Worm (Caenorhabditis elegans) whole organism, L4/young adult: Measurements from ENCODE around the gene C17G10.13.

Experiments used
- W03F9.2 ChIP-seq: fragments of 150-350 bp; optimal IDR thresholded peaks from 2 replicates; lab custom pipeline; 2014; ENCODE audit warnings: missing biosample characterization, missing genetic modification characterization
- dao-5 ChIP-seq: sonication (generic microtip); optimal IDR thresholded peaks from 2 replicates; lab custom pipeline; 2016; ENCODE audit warnings: missing genotype, missing genetic modification characterization, moderate library complexity, missing compliant biosample characterization
- him-1 ChIP-seq: sonication (generic microtip); optimal IDR thresholded peaks from 2 replicates; lab custom pipeline; 2016; ENCODE audit warnings: missing genotype, missing genetic modification reagents, missing genetic modification characterization, missing compliant biosample characterization

The C17G10.13 gene

ce11 chrII:5570272-5570671 is 19.3 kb downstream of the C17G10.13 start, which contains the start of the genes C17C3.1 and C17C3.15:
TSS of gene C17C3.1 (plus strand) at chrII:5570572.
TSS of gene C17C3.15 (plus strand) at chrII:5570654.
- TF ChIP-seq him-1 (tag; lab: Kevin White, UChicago) (no peak), W03F9.2 (tag; lab: Kevin White, UChicago) (no peak), dao-5 (tag; lab: Kevin White, UChicago) (no peak)

ce11 chrII:5565082-5565623 is 24.4 kb downstream of the C17G10.13 start:
- no peak for TF ChIP-seq dao-5 (tag; lab: Kevin White, UChicago)

DNA sequence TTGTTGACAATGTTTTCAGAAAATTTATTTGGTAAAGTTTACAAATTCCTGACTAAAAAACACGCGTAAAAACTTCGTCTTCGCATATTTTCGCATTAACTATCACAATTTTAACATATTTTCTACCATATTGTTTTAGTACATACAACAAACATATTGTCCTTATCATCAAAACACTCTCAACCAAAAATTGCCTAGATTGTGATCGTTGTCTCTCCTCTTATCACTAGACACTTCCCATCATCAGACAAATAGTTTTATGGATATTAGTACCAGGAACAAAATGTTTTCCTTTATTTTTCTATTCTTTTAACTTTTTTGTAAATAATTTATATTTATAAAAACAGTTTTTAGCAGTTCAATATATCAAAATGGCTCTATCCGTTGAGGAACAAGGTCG is 28.2 kb downstream of the C17G10.13 start, which contains the start of gene C17C3.3:
C17C3.3 (plus strand) TSS at position 346 of the 400 bp plus-strand sequence.
- TF ChIP-seq him-1 (tag; lab: Kevin White, UChicago) (no peak), dao-5 (tag; lab: Kevin White, UChicago) (no peak), W03F9.2 (tag; lab: Kevin White, UChicago) (no peak)

DNA sequence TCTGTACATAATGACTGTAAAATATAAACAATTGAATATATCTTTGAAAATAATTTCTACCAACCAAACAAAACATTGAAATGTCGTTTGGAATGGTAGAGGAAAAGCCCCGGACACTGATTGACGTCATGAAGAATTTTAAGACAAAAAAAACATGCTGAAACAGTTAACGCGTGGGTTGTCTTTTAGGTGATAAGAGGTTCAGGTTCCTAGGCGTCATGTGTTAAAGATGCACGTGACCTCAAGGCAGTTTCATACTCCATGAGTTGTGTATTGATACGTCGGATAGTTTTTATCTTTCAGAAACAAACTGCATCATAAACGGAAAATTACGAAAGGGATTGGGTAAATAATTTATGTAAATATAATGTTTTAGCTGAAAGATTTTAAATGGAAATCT is 32.5 kb downstream of the C17G10.13 start:
- TF ChIP-seq W03F9.2 (tag; lab: Kevin White, UChicago) (no peak), dao-5 (tag; lab: Kevin White, UChicago) (no peak), him-1 (tag; lab: Kevin White, UChicago) (no peak)

ce11 chrII:5556431-5556830 is 33.2 kb downstream of the C17G10.13 start, which contains the start of gene ins-11:
TSS of gene ins-11 (plus strand) at chrII:5556731.
- TF ChIP-seq him-1 (tag; lab: Kevin White, UChicago): no peak
- TF ChIP-seq dao-5 (tag; lab: Kevin White, UChicago): no peak
- TF ChIP-seq W03F9.2 (tag; lab: Kevin White, UChicago): no peak

ce11 chrII:5555522-5555921 is 34.1 kb downstream of the C17G10.13 start:
- TF ChIP-seq W03F9.2 (tag; lab: Kevin White, UChicago): no peak
- TF ChIP-seq him-1 (tag; lab: Kevin White, UChicago): no peak

ce11 chrII:5554788-5555187 is 34.8 kb downstream of the C17G10.13 start:
- TF ChIP-seq him-1 (tag; lab: Kevin White, UChicago): no peak
- no peak for TF ChIP-seq W03F9.2 (tag; lab: Kevin White, UChicago)
- TF ChIP-seq dao-5 (tag; lab: Kevin White, UChicago): no peak

ce11 chrII:5554317-5554716 is 35.3 kb downstream of the C17G10.13 start, which contains the start of gene ins-12:
TSS of gene ins-12 (plus strand) at chrII:5554617.
- TF ChIP-seq W03F9.2 (tag; lab: Kevin White, UChicago) (no peak), him-1 (tag; lab: Kevin White, UChicago) (no peak), dao-5 (tag; lab: Kevin White, UChicago) (no peak)

ce11 chrII:5553531-5553930 is 36.1 kb downstream of the C17G10.13 start:
- no peak for TF ChIP-seq dao-5 (tag; lab: Kevin White, UChicago)
- TF ChIP-seq him-1 (tag; lab: Kevin White, UChicago): no peak
- TF ChIP-seq W03F9.2 (tag; lab: Kevin White, UChicago): no peak

ce11 chrII:5551517-5551916 is 38.1 kb downstream of the C17G10.13 start, which contains the start of gene C17C3.5:
TSS of gene C17C3.5 (plus strand) at chrII:5551817.
- TF ChIP-seq W03F9.2 (tag; lab: Kevin White, UChicago) (no peak), dao-5 (tag; lab: Kevin White, UChicago) (no peak), him-1 (tag; lab: Kevin White, UChicago) (no peak)

ce11 chrII:5549746-5550145 is 39.8 kb downstream of the C17G10.13 start, which contains the start of gene C17C3.6:
TSS of gene C17C3.6 (plus strand) at chrII:5550046.
- no peak for TF ChIP-seq him-1 (tag; lab: Kevin White, UChicago)
- TF ChIP-seq dao-5 (tag; lab: Kevin White, UChicago): no peak
- TF ChIP-seq W03F9.2 (tag; lab: Kevin White, UChicago): no peak

DNA sequence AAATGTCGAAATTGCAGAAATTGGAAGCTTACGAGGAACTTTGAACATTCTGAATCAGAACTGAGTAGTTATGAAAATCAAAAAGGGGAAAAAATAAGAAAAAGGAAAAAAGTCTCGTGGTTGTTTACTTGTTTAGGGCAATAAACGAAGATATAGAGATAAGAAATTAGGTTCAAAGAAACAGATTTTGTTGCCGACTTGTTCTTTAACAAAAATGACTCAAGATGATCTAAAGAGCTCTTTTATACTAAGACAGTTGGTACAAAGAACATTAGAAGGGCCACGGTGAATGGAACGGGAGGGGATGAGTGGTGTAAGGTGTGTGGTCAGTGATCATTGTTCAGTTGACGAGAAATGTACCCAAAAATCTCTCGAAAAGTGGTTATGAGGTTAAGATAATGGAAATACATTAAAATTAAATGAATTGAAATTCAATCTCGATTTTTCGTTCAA is 42.1 kb downstream of the C17G10.13 start, which contains the start of gene acdh-2:
acdh-2 (minus strand) TSS at position 51 of the 453 bp plus-strand sequence.
- TF ChIP-seq him-1 (tag; lab: Kevin White, UChicago): no peak
- no peak for TF ChIP-seq dao-5 (tag; lab: Kevin White, UChicago)
- TF ChIP-seq W03F9.2 (tag; lab: Kevin White, UChicago): no peak

DNA sequence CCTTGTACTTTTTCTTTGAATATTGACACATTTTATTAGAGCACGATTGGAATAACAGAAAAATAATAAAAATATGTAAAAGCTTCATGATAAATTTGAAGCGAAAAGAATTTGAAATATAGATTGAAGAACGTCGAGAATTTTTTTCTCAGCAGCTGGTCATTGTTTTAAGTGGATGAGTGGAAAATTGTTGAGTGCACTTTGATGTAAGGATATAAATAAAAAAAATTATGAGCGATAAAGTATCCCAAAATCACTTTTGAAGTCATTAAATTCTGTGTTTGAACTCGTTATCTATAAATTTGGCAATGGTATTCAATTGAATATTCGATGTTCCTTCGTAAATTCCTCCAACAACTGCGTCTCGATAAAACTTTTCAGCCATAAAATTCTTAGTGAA is 44.8 kb downstream of the C17G10.13 start, which contains the start of gene ins-13:
ins-13 (minus strand) TSS at position 101 of the 400 bp plus-strand sequence.
- TF ChIP-seq him-1 (tag; lab: Kevin White, UChicago): no peak
- no peak for TF ChIP-seq dao-5 (tag; lab: Kevin White, UChicago)
- no peak for TF ChIP-seq W03F9.2 (tag; lab: Kevin White, UChicago)

ce11 chrII:5544145-5544515 is 45.5 kb downstream of the C17G10.13 start:
- TF ChIP-seq dao-5 (tag; lab: Kevin White, UChicago): no peak
- TF ChIP-seq him-1 (tag; lab: Kevin White, UChicago): no peak
- no peak for TF ChIP-seq W03F9.2 (tag; lab: Kevin White, UChicago)
